Worm (Caenorhabditis elegans) whole organism, L1 larva: Measurements from ENCODE around the gene K02D10.8.
A peak's percentile ranks its signal among the peaks of the same experiment; 100 is the strongest.

Source experiments
- F16B12.6 ChIP-seq: fragments of 150-350 bp; optimal IDR thresholded peaks from 2 replicates; lab custom pipeline; 2014; ENCODE audit warnings: missing biosample characterization, missing genetic modification characterization
- aly-2 ChIP-seq: fragments of 150-350 bp; optimal IDR thresholded peaks from 2 replicates; lab custom pipeline; 2014; ENCODE audit warnings: missing biosample characterization, missing genetic modification characterization
- ama-1 ChIP-seq: fragments of 150-350 bp; optimal IDR thresholded peaks from 2 replicates; lab custom pipeline; 2014
- fos-1 ChIP-seq: fragments of 150-350 bp; optimal IDR thresholded peaks from 2 replicates; lab custom pipeline; 2014; ENCODE audit warnings: missing biosample characterization, missing genetic modification characterization
- lsy-2 ChIP-seq, 2 experiments: fragments of 150-350 bp; optimal IDR thresholded peaks; 2 replicates each; lab custom pipeline; 2014; ENCODE audit warnings: missing biosample characterization in 2 of 2, missing genetic modification characterization in 2 of 2
- nhr-12 ChIP-seq: sonication (generic microtip); optimal IDR thresholded peaks from 2 replicates; lab custom pipeline; 2017; ENCODE audit warnings: missing biosample characterization, missing genetic modification characterization
- nhr-237 ChIP-seq: fragments of 150-350 bp; optimal IDR thresholded peaks from 2 replicates; lab custom pipeline; 2014; ENCODE audit warnings: missing biosample characterization, missing genetic modification characterization
- nhr-77 ChIP-seq: fragments of 150-350 bp; optimal IDR thresholded peaks from 2 replicates; lab custom pipeline; 2014; ENCODE audit warnings: missing biosample characterization, missing genetic modification characterization
- nhr-90 ChIP-seq: sonication (generic microtip); optimal IDR thresholded peaks from 2 replicates; lab custom pipeline; 2016; ENCODE audit warnings: mild to moderate bottlenecking, missing genetic modification characterization, missing compliant biosample characterization; ENCODE audit not compliant: poor library complexity
- pqm-1 ChIP-seq: sonication (generic microtip); optimal IDR thresholded peaks from 3 replicates; lab custom pipeline; 2017; ENCODE audit warnings: missing biosample characterization, missing genetic modification characterization
- snpc-4 ChIP-seq: fragments of 150-350 bp; optimal IDR thresholded peaks from 2 replicates; lab custom pipeline; 2014; ENCODE audit warnings: missing biosample characterization, missing genetic modification characterization
- zag-1 ChIP-seq: fragments of 150-350 bp; optimal IDR thresholded peaks from 2 replicates; lab custom pipeline; 2014; ENCODE audit warnings: missing biosample characterization, missing genetic modification characterization
- ztf-11 ChIP-seq, 2 experiments: sonication (generic microtip); optimal IDR thresholded peaks; 2 replicates each; lab custom pipeline; 2016 to 2017; ENCODE audit warnings: missing genetic modification characterization in 2 of 2, missing biosample characterization in 1 of 2, missing compliant biosample characterization in 1 of 2
- ztf-4 ChIP-seq: fragments of 150-350 bp; optimal IDR thresholded peaks from 2 replicates; lab custom pipeline; 2014; ENCODE audit warnings: missing biosample characterization, missing genetic modification characterization

DNA sequence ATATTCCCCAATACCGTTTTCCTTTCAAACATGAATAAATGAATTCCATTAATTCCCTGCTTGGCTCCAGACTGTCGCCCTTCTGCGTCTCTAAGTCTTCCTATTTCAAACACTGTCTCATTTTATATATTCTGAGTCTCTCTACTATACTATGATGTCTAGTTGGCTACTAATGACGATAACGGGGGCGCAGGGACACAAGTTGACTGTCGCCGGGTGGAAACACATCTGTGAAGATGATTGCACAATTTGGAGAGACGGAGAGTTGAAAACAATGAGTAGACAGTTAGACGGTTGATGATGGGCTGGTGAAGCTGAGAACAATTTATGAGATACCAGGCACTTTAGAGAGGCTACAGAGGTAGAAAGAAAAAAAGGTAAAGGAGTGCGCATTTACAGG lies 36.7 kb upstream of the K02D10.8 start, which contains the start of gene sma-2:
- TF ChIP-seq lsy-2 (tag; optimal IDR thresholded peaks at IDR 0.05; lab: Kevin White, UChicago): peak; percentile 18 to 73
- no peak for TF ChIP-seq nhr-237 (tag; lab: Kevin White, UChicago)
- TF ChIP-seq nhr-12 (tag; lab: Kevin White, UChicago): no peak
- TF ChIP-seq nhr-90: peak; percentile 76
- TF ChIP-seq pqm-1 (tag; lab: Kevin White, UChicago): no peak
- peak in 1 of 2 experiments; percentile 22 for TF ChIP-seq ztf-11 (tag; optimal IDR thresholded peaks at IDR 0.05; lab: Kevin White, UChicago)
- TF ChIP-seq fos-1 (tag; lab: Kevin White, UChicago): no peak
- no peak for TF ChIP-seq zag-1 (tag; lab: Kevin White, UChicago)
- TF ChIP-seq F16B12.6 (tag; lab: Kevin White, UChicago): no peak
- TF ChIP-seq nhr-77 (tag; lab: Kevin White, UChicago): peak; percentile 53
- no peak for TF ChIP-seq aly-2
- no peak for TF ChIP-seq snpc-4 (tag; lab: Kevin White, UChicago)
- TF ChIP-seq ztf-4: peak; percentile 14
- no peak for TF ChIP-seq ama-1
